Worm (Caenorhabditis elegans) whole organism, midembryonic: ENCODE results near the gene ida-1.

Experiments
- T22C8.4 ChIP-seq: fragments of 200-800 bp; sonication (Bioruptor generic); IDR thresholded peaks from 2 replicates; pipeline ENCODE4 v1.3.6; 2022; ENCODE audit warnings: missing genetic modification characterization, missing compliant biosample characterization
- cog-1 ChIP-seq: sonication (generic microtip); optimal IDR thresholded peaks from 2 replicates; lab custom pipeline; 2016; ENCODE audit warnings: missing genetic modification characterization, missing compliant biosample characterization
- flt-1 ChIP-seq: fragments of 200-800 bp; sonication (Bioruptor generic); IDR thresholded peaks from 2 replicates; pipeline ENCODE4 v1.3.6; 2022; ENCODE audit warnings: missing genetic modification characterization, missing compliant biosample characterization
- klf-2 ChIP-seq: fragments of 200-800 bp; sonication (Bioruptor generic); conservative IDR thresholded peaks from 2 replicates; pipeline ENCODE4 v1.3.6; 2022; ENCODE audit warnings: missing genetic modification reagents, missing genetic modification characterization, missing compliant biosample characterization
- med-1 ChIP-seq: sonication (generic microtip); optimal IDR thresholded peaks from 2 replicates; lab custom pipeline; 2017; ENCODE audit warnings: missing genetic modification characterization, mild to moderate bottlenecking, missing compliant biosample characterization, antibody characterized with exemption, missing genetic modification reagents; ENCODE audit not compliant: insufficient read depth
- ref-1 ChIP-seq: fragments of 200-800 bp; sonication (Bioruptor generic); conservative IDR thresholded peaks from 2 replicates; pipeline ENCODE4 v1.3.6; 2022; ENCODE audit warnings: missing genetic modification reagents, missing genetic modification characterization, missing compliant biosample characterization
- tab-1 ChIP-seq: fragments of 200-800 bp; sonication (Bioruptor generic); IDR thresholded peaks from 2 replicates; pipeline ENCODE4 v1.3.6; 2022; ENCODE audit warnings: missing genetic modification characterization, missing compliant biosample characterization
- ztf-23 ChIP-seq: fragments of 200-800 bp; sonication (Bioruptor generic); IDR thresholded peaks from 2 replicates; pipeline ENCODE4 v1.3.6; 2022; ENCODE audit warnings: missing genetic modification reagents, missing genetic modification characterization, missing compliant biosample characterization
- ztf-29 ChIP-seq: fragments of 200-800 bp; sonication (Bioruptor generic); IDR thresholded peaks from 2 replicates; pipeline ENCODE4 v1.3.6; 2022; ENCODE audit warnings: missing genetic modification reagents, missing genetic modification characterization, missing compliant biosample characterization

ida-1 gene

DNA sequence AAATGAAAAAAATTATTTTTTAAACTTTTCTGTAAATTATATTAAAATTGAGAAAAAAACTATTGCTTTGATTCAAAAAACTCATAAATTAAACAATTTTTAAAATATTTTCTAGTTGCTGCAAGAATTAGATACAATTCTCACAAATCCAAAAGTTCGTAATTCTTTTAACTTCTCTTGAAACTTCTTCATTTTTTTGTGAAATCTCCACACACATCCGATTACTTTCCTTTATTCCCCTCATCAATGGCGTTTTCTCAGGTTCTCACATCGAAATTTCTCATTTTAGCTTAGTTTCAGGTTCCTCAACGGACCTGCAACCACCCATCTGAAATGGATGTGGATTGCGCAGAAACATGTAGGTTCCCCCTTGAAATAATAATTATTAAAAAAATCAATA, 32.8 kb upstream of the ida-1 start, which contains the start of gene wrm-1:
TSS of gene wrm-1 (plus strand) at position 301 of the 400 bp plus-strand sequence.
- TF ChIP-seq klf-2 (no peak), ref-1 (GFP tag; lab: Robert Waterston, UW) (no peak), cog-1 (tag; lab: Kevin White, UChicago) (no peak), flt-1 (GFP tag; lab: Robert Waterston, UW) (no peak), ztf-29 (GFP tag; lab: Robert Waterston, UW) (no peak), T22C8.4 (GFP tag; lab: Robert Waterston, UW) (no peak), tab-1 (GFP tag; lab: Robert Waterston, UW) (no peak)

ce11 chrIII:5727827-5728226, 27.5 kb upstream of the ida-1 start, which contains the start of gene egg-1:
TSS of gene egg-1 (plus strand) at chrIII:5728180.
- no peak for TF ChIP-seq flt-1 (GFP tag; lab: Robert Waterston, UW)
- TF ChIP-seq ref-1 (GFP tag; lab: Robert Waterston, UW): no peak
- no peak for TF ChIP-seq med-1 (GFP tag; lab: Kevin White, UChicago)
- TF ChIP-seq T22C8.4 (GFP tag; lab: Robert Waterston, UW): no peak
- no peak for TF ChIP-seq ztf-29 (GFP tag; lab: Robert Waterston, UW)

DNA sequence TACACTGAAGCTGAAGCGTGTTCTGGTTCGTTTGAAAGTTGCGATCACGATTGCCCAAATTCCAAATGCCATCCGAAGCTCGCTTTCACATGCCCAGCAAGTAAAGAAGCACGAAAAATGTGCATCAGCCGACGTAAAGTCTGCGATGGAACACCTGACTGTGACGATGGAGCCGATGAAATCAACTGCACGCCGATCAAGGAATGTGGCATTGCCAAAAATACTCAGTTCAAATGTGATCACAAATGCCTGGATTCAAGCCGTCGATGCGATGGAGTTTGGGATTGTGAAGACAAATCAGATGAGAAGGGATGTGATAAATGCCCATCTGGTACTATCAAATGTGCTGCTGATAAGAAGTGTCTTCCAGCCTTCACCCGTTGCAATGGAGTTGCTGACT, 26.0 kb upstream of the ida-1 start:
- TF ChIP-seq T22C8.4 (GFP tag; lab: Robert Waterston, UW) (no peak), flt-1 (GFP tag; lab: Robert Waterston, UW) (no peak), ztf-23 (GFP tag; lab: Robert Waterston, UW) (no peak), ref-1 (GFP tag; lab: Robert Waterston, UW) (no peak), med-1 (GFP tag; lab: Kevin White, UChicago) (no peak), cog-1 (tag; lab: Kevin White, UChicago) (no peak), tab-1 (GFP tag; lab: Robert Waterston, UW) (no peak), klf-2 (no peak), ztf-29 (GFP tag; lab: Robert Waterston, UW) (no peak)

ce11 chrIII:5730041-5730440, 25.3 kb upstream of the ida-1 start:
- TF ChIP-seq med-1 (GFP tag; lab: Kevin White, UChicago): no peak
- TF ChIP-seq flt-1 (GFP tag; lab: Robert Waterston, UW): no peak
- TF ChIP-seq cog-1 (tag; lab: Kevin White, UChicago): no peak
- TF ChIP-seq tab-1 (GFP tag; lab: Robert Waterston, UW): no peak
- TF ChIP-seq ztf-29 (GFP tag; lab: Robert Waterston, UW): no peak
- TF ChIP-seq T22C8.4 (GFP tag; lab: Robert Waterston, UW): no peak
- no peak for TF ChIP-seq ref-1 (GFP tag; lab: Robert Waterston, UW)
- TF ChIP-seq ztf-23 (GFP tag; lab: Robert Waterston, UW): no peak
- TF ChIP-seq klf-2: no peak

DNA sequence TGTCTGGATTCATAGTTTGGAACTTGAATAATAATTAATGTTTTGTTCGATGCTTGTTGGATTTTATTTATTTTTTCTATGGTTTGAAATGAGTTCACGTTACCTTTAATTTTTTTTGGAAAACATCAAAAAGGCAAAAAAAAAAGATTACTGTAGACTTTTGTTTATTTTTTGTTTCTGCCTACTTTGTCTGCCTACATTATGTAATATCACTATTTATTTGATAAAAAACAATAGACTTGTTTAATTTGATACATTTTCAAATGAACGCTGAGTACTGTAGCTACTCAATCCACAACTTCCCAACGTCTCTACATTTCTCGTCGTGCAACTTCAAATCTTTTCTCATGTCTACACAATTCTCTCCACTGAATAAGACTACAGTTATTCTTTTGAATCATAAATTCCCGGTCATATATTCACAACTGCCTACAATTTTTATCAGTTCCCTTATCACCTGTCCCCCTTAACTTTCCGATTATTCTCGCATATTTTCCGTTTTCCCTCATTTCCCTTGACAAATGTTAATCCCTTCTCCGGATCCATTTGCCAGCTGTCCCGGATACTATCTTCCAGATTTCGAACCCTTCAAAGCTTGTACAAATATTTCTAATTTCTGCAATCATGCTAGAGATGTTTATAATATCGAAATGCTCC, 24.2 kb upstream of the ida-1 start, which contains the start of the genes B0244.9 and B0244.7:
TSS of gene B0244.9 (minus strand) at position 51 of the 657 bp plus-strand sequence.
TSS of gene B0244.7 (plus strand) at position 522 of the 657 bp plus-strand sequence.
- TF ChIP-seq cog-1 (tag; lab: Kevin White, UChicago) (no peak), tab-1 (GFP tag; lab: Robert Waterston, UW) (no peak), klf-2 (no peak), med-1 (GFP tag; lab: Kevin White, UChicago) (no peak), T22C8.4 (GFP tag; lab: Robert Waterston, UW) (no peak), ref-1 (GFP tag; lab: Robert Waterston, UW) (no peak), ztf-23 (GFP tag; lab: Robert Waterston, UW) (no peak), flt-1 (GFP tag; lab: Robert Waterston, UW) (no peak), ztf-29 (GFP tag; lab: Robert Waterston, UW) (no peak)

- no peak for TF ChIP-seq flt-1 (GFP tag; lab: Robert Waterston, UW)
- TF ChIP-seq klf-2: no peak
- no peak for TF ChIP-seq T22C8.4 (GFP tag; lab: Robert Waterston, UW)
- TF ChIP-seq ztf-23 (GFP tag; lab: Robert Waterston, UW): no peak
Observed at ce11 chrIII:5732925-5733324, 22.4 kb upstream of the ida-1 start, which contains the start of gene B0244.17. TSS of gene B0244.17 (plus strand) at chrIII:5733225.

ce11 chrIII:5734328-5734727, 21.0 kb upstream of the ida-1 start:
- TF ChIP-seq ztf-29 (GFP tag; lab: Robert Waterston, UW): no peak
- TF ChIP-seq med-1 (GFP tag; lab: Kevin White, UChicago): no peak
- TF ChIP-seq ref-1 (GFP tag; lab: Robert Waterston, UW): no peak
- no peak for TF ChIP-seq ztf-23 (GFP tag; lab: Robert Waterston, UW)
- TF ChIP-seq flt-1 (GFP tag; lab: Robert Waterston, UW): no peak
- no peak for TF ChIP-seq cog-1 (tag; lab: Kevin White, UChicago)
- no peak for TF ChIP-seq T22C8.4 (GFP tag; lab: Robert Waterston, UW)
- TF ChIP-seq klf-2: no peak
- TF ChIP-seq tab-1 (GFP tag; lab: Robert Waterston, UW): no peak

- TF ChIP-seq cog-1 (tag; lab: Kevin White, UChicago) (no peak), ztf-29 (GFP tag; lab: Robert Waterston, UW) (no peak), ztf-23 (GFP tag; lab: Robert Waterston, UW) (no peak), klf-2 (no peak), tab-1 (GFP tag; lab: Robert Waterston, UW) (no peak), med-1 (GFP tag; lab: Kevin White, UChicago) (no peak), T22C8.4 (GFP tag; lab: Robert Waterston, UW) (no peak), flt-1 (GFP tag; lab: Robert Waterston, UW) (no peak)
Observed at ce11 chrIII:5734905-5735304, 20.4 kb upstream of the ida-1 start, which contains the start of gene B0244.10. TSS of gene B0244.10 (plus strand) at chrIII:5735158.

DNA sequence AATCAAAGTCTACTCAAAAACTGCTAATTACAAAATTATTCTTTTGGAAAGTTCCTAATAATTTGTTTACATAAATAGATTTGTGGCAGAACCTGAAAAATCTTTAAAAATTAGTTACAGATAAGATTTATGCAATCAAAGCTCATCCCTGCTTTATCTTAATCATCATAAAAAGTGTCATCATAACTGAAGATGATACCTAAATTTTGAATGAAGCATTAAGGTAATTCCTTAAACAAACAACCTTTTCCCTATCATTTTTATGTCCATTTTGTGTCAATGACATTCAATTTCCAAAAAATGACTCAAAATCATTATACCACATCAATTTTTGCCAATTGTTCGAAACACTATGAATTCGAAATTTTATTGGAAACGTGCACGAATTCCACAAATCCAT, 17.6 kb upstream of the ida-1 start, which contains the start of gene B0244.6:
TSS of gene B0244.6 (plus strand) at position 301 of the 400 bp plus-strand sequence.
- no peak for TF ChIP-seq ref-1 (GFP tag; lab: Robert Waterston, UW)
- no peak for TF ChIP-seq cog-1 (tag; lab: Kevin White, UChicago)
